In the genomic region with DNA sequence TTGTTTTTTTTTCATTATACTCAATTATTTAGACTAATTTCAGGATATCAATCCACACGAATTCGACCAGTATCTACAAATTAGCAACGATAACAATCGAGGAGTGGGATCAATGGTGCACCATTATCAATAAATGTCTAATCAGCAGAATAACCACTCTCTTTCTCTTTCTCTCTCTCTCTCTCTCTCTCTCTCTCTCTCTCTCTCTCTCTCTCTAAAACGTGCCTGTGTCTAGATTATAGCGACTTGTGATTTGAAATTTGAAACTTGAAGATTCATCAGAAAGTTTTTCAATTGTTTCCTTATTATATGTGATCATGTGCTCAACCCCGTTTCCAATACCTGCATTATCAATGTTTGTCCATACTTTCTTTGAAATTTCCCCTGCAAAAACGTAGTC, we compare ENCODE assay signal across 2 worm cellular contexts.
A peak's percentile ranks its signal among the peaks of the same experiment; 100 is the strongest.
TF ChIP-seq lines count a peak whose summit lies in the region.

No protein-coding gene starts in this region.

TF ChIP-seq in whole organism, L1 larva, 84 proteins besides CTCF, POLR2A, EP300 and RAD21 (continued from another document):
- no peak for TF ChIP-seq ama-1 (optimal IDR thresholded peaks at IDR 0.05; lab: Kevin White, UChicago)
- no peak for TF ChIP-seq pag-3 (tag; optimal IDR thresholded peaks at IDR 0.05; lab: Kevin White, UChicago; ENCODE audit: borderline replicate concordance, insufficient read depth)
- TF ChIP-seq nhr-20 (tag; optimal IDR thresholded peaks at IDR 0.05; lab: Kevin White, UChicago): peak; percentile 18
- no peak for TF ChIP-seq lin-14 (GFP tag; optimal IDR thresholded peaks at IDR 0.05; lab: Kevin White, UChicago)

TF ChIP-seq in whole organism, L4 larva, 104 proteins besides CTCF, POLR2A, EP300 and RAD21 (continued from another document):
- no peak for TF ChIP-seq daf-16 (GFP tag; optimal IDR thresholded peaks at IDR 0.05; lab: Kevin White, UChicago)
- TF ChIP-seq daf-16 (tag; optimal IDR thresholded peaks at IDR 0.05; lab: Kevin White, UChicago): peak; percentile 23
- no peak for TF ChIP-seq ztf-11 (tag; optimal IDR thresholded peaks at IDR 0.05; lab: Kevin White, UChicago)
- TF ChIP-seq ama-1 (optimal IDR thresholded peaks at IDR 0.05; lab: Kevin White, UChicago): no peak
- TF ChIP-seq sdz-12 (GFP tag; optimal IDR thresholded peaks at IDR 0.05; lab: Kevin White, UChicago): no peak
- 0 out of 2 replicates have a peak, but pooled peaks have one; percentile 6 for TF ChIP-seq php-3 (GFP tag; IDR thresholded peaks at IDR 0.05; lab: Robert Waterston, UW)
- no peak for TF ChIP-seq spr-3 (GFP tag; optimal IDR thresholded peaks at IDR 0.05; lab: Kevin White, UChicago)
- no peak for TF ChIP-seq jun-1 (tag; optimal IDR thresholded peaks at IDR 0.05; lab: Kevin White, UChicago)
- TF ChIP-seq ctbp-1 (GFP tag; IDR thresholded peaks at IDR 0.05; lab: Robert Waterston, UW): no peak
- no peak for TF ChIP-seq T20F7.1 (GFP tag; optimal IDR thresholded peaks at IDR 0.05; lab: Kevin White, UChicago)
- TF ChIP-seq snpc-4 (tag; optimal IDR thresholded peaks at IDR 0.05; lab: Kevin White, UChicago): no peak
- TF ChIP-seq hlh-11 (tag; optimal IDR thresholded peaks at IDR 0.05; lab: Kevin White, UChicago): peak; percentile 40
- no peak for TF ChIP-seq dmd-9 (GFP tag; IDR thresholded peaks at IDR 0.05; lab: Robert Waterston, UW)
- TF ChIP-seq skn-1 (tag; optimal IDR thresholded peaks at IDR 0.05; lab: Kevin White, UChicago): no peak
- no peak for TF ChIP-seq nhr-111 (GFP tag; optimal IDR thresholded peaks at IDR 0.05; lab: Kevin White, UChicago)
- no peak for TF ChIP-seq snpc-1.2 (GFP tag; IDR thresholded peaks at IDR 0.05; lab: Robert Waterston, UW)
- no peak for TF ChIP-seq ceh-28 (tag; optimal IDR thresholded peaks at IDR 0.05; lab: Kevin White, UChicago)
- TF ChIP-seq nhr-28 (tag; optimal IDR thresholded peaks at IDR 0.05; lab: Kevin White, UChicago): peak; percentile 55
- TF ChIP-seq spr-1 (tag; optimal IDR thresholded peaks at IDR 0.05; lab: Kevin White, UChicago): no peak
